Worm (Caenorhabditis elegans) whole organism, dauer: ENCODE data around the gene kin-36.

Source experiments
- unc-62 ChIP-seq: sonication (generic microtip); optimal IDR thresholded peaks from 2 replicates; lab custom pipeline; 2017; ENCODE audit warnings: missing biosample characterization, missing genetic modification reagents, missing genetic modification characterization

The kin-36 gene

DNA sequence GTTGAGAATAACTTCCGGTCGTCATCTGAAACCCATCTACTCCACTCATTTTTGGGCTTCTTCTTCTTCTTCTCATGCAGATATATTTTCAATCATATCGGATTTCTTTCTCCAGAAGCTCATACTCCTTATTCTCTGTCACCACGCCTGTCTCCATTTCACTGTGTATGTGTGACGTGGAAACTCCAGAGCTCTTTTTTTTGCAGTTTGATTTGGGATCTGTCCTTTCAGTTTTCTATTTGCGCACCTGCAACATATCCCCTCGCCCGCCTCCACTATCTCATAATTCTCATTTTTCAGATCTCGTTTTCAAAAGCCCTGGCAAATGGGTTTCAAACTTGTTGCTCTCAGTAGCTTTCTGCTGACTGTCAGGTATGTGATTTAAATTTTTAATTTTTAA lies at the start of gene kin-36:
TSS of gene kin-36 (plus strand) at position 301 of the 400 bp plus-strand sequence.
- TF ChIP-seq unc-62: no peak

DNA sequence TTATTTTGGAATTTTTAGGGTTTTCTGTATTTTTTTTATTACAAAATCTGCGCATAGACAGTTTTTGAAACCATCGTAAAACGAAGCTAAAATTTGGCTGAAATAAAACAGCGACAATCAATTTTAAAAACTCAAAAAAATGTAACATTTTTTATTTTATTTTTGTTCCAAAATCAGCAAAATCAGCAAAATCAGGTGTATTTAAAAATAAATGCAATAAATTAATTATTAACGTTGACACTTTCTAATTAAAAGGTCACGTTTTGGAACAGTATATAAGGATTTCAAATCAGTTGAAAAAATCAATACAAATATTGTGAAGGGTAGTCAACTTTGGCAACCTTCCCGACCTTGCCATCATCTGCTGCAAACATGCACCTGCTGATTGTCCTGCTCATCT lies 45.4 kb upstream of the kin-36 start, which contains the start of gene R105.1:
TSS of gene R105.1 (plus strand) at position 301 of the 400 bp plus-strand sequence.
- TF ChIP-seq unc-62: no peak

DNA sequence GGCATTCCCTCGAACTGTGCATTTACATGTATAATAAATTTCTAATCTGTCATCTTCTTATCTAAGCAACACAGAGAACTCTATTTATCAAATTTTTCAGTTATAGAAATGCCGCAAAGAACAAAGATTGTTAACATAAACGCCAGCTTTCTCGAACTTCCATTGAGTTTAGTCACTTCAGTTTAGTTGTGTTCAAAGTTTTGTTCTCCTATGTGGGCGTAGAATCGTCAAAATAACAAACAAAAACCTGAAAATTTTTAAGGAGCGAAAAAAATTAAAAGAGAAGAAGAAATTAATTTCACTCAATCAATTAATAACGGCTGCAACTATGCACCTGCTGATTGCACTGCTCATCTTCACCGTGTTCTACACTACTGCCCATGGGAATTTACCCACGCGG lies 42.8 kb upstream of the kin-36 start, which contains the start of gene R105.5:
TSS of gene R105.5 (plus strand) at position 301 of the 400 bp plus-strand sequence.
- TF ChIP-seq unc-62: no peak

DNA sequence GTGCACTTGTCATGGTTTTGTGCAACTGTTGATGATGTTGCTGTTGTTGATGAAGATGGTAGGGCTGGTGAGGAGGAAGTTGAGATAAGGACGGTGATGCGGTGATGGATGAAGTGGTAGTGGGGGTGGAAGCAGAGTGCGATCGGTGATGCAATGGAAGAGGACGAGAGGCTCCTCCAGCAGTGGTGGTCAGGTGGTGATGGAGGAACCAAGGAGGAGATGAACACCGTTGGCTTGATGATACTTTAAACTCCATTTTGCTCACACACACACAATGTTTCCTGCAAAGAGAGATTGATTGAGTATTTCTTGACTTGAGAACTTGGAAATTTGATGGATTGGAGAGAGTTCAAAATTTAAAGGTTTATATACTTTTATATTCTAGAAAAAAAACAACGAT lies 41.0 kb upstream of the kin-36 start, which contains the start of gene F19C7.8:
TSS of gene F19C7.8 (minus strand) at position 256 of the 400 bp plus-strand sequence.
- TF ChIP-seq unc-62: no peak

DNA sequence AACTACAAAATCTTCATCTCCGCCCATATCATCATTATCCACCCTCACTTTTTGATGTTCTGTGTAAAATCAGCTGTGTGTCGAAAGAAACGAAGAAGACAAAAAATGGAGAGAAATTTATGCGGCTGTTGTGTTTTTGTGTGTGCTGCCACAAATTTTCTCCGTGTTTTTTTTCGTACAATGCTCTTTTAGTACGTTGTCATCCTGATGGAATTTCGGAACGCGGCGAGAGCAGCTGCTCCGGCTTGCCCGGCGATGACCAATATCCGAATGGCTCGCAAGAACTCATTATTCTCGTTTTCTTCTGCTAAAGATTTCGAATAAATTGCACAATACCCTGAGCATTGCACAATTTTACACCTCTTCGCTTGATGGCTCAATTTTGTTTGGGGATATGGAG lies 39.5 kb upstream of the kin-36 start:
- no peak for TF ChIP-seq unc-62

DNA sequence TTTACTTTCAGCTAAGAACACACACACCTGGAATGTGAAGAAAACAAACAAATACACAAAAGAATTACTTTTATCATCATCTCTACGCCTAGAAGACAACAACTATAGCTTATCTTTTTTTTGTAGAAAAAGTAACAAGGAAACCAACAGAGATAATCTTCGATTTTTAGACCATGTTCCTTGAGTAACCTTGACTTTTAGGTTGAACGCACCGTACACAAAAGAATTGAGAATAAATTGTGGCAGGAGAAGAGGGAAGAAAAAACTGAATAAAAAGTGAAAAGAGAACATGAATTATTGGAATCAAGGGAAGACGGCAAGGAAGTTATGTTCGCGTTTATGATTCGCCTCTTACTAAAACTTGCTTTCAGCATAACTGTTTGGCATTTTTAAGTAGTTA lies 37.9 kb upstream of the kin-36 start:
- no peak for TF ChIP-seq unc-62

DNA sequence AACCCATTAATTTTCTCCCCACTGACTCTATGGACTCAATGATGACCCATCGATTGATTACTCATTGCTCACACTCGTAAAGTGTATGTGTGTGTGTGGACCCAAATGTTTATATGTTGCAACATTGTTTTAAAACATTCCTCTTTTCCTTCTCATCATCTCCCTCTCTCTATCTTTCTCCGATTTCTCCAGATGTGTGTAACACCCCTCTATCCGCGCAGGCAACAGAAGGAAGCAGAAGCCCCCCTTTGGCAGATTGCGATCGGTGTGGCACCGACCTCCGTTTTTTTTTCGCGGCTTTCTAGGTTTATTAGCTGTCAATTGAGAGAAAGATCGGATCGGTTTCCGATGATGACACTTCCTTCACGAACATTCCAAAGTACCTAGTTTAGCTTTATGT lies 35.2 kb upstream of the kin-36 start:
- TF ChIP-seq unc-62: no peak

DNA sequence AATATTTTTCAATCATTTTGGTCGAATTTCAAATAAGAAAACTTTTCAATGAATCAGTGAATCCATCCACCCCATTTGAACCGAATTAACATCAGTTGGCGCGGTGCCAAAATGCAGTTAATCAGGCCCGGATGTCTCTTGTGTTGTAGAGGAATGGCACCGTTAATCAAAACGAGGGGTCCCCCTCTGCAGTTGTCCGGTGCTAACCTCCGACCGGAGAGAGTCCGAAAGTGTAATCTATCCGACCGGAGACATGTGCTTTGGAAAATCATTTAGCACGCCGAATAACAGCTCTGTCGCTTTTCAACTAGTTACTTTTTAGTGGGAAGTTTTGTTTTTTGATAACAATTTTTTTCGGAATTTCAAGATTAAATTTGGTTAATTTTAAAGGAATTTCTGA lies 33.6 kb upstream of the kin-36 start:
- no peak for TF ChIP-seq unc-62

DNA sequence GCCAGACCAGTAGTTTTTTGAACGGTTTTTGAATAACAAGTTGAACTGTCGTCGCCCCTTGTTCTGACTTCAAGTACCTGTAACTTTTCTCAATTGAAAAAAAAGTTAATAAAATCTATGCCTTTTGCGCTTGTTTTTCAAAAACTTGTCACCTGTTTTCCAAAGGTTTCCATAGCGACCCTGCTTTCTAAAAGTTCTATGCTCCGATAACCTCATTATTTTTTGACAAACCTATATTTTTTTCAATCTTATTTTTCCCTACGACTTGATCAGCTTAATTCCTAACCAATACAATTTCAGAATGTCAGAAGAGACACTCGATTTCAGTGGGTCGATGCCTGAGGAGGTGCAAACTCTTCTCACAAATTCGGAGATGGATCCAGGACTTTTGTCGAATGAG lies 31.4 kb upstream of the kin-36 start, which contains the start of gene F29B9.8:
TSS of gene F29B9.8 (plus strand) at position 301 of the 400 bp plus-strand sequence.
- TF ChIP-seq unc-62: no peak

DNA sequence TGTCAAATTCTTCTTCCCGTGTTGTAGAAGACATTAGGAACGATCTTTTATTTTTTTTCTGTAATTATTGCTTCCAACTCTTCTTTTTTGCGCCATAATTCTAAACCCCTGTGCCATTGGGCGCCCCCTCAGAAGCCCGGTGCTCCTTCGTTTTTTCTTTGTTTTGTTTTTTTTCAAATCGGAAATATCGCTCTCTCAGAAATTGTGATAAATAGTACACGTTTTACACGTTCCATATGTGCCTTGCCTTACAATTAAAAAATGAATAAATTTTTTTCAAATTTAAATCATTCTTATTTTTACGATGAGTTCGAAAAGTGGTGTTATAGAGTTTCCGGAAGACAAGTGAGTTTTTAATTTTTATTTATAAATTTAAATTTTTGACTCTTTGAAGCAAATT lies 29.4 kb upstream of the kin-36 start, which contains the start of gene F29B9.7:
TSS of gene F29B9.7 (plus strand) at position 301 of the 400 bp plus-strand sequence.
- no peak for TF ChIP-seq unc-62

DNA sequence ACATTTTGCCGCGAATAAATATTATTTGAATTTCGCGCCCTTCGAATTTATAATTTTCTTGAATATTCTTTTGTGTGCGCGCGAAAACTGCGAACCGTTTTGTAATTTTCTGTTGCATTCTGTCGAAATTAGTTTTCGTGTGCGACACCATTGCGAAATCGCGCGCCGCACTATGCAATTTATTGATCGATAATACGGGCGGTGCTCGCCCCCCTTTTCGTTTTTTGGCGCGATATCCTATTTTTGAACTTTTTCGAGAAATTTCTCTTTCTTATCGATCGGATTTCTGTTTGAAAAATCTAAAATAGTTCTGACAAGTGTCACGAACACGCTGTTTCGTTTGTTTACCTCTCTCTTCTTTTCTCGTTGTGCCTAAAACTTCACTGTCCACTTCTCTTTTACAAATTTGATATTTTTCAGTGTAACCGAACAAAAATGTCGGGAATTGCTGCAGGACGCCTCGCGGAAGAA lies 28.2 kb upstream of the kin-36 start, which contains the start of gene ubc-9:
TSS of gene ubc-9 (plus strand) at position 421 of the 471 bp plus-strand sequence.
- TF ChIP-seq unc-62: no peak

DNA sequence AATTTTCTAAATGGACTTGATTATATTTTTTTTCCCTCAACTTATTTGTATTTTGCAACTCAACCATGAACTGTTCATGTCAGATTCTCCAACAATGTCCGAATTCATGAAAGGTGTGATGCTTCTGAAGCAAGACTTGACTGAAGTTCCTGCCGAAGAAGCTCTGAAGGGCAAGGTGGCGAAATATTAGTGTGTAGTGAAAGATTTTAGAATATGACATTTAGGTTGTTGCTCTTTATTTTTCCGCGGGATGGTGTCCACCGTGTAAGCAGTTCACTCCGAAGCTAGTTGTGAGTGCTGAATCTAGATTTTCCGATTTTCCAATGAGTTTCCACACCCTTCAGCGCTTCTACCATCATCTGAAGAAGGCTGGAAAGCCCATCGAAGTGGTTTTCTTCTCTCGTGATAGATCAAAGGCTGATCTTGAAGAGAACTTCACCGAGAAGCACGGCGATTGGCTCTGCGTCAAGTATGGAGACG lies 26.4 kb upstream of the kin-36 start, which contains the start of gene F29B9.5:
TSS of gene F29B9.5 (plus strand) at position 51 of the 480 bp plus-strand sequence.
- TF ChIP-seq unc-62: no peak

DNA sequence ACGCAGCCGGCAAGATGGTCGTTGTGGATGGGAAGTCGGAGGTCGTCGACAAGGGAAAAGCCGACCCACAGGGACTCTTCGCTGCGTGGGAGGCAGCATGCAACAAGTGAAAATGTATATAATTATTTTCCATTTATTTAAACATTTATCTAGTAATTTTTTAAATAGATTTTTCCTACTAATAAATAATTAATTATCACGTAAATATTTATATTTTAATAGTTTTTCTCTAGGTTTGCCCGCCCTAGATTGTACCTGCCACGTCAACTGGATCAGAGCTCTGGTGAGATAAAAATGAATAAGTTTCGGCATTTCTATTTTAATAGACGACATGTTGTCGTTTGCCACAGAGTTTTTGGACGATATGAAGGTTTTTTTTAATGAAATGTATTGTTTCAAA lies 25.9 kb upstream of the kin-36 start, which contains the start of gene psr-1:
TSS of gene psr-1 (plus strand) at position 301 of the 400 bp plus-strand sequence.
- no peak for TF ChIP-seq unc-62

DNA sequence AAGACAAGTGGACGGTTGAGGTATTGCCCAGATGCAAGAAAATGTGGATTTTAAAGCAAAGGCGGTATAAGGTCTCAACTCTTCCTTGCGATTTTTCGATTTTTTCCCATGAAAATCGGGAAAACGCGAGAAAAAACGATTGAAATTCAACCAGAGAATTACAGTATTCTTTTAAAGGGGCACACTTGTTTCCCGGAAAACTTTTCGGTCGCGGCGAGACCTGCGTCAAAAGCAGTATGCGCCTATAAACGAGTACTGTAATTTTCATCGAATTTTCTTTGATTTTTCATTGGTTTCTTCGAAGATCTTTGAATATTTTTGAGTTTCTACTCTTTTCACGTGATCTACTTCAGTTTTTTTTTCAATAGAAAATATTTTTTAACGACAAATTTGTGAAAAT lies 25.1 kb upstream of the kin-36 start:
- TF ChIP-seq unc-62: no peak

DNA sequence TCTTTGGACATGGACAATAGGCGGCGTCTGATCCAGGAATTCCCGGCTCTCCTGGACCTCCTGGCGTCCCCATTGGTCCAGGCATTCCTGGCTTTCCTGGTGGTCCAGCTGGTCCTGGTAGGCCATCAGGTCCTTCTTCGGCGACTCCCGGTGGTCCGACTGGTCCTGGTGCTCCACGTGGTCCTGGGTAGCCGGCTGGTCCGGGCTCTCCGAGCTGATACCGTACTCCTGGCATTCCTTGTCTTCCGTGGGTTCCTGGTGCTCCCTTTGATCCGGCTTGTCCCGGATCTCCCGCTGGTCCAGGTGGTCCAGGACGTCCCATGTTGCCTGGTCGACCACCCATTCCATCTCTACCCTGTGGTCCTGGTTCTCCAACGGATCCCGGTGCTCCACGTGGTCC lies 22.8 kb upstream of the kin-36 start:
- TF ChIP-seq unc-62: no peak

DNA sequence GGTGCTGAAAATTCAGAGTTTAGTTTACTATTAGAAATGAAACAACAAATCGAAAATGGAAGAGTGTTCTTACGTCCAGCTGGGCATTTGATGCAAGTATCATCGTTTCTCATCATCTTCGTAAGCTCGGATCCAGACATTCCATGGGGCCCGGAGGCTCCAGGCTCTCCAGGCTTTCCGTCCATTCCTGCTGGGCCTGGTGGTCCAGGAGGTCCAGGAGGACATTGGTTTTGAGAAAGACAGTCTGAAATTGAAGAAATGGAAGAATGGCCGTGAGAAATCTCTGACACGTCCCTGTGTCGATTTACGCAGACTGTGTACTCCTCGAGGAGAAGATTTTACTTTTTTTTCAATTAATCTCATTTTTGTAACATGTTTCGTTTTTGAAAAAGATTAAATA lies 22.4 kb upstream of the kin-36 start:
- no peak for TF ChIP-seq unc-62

DNA sequence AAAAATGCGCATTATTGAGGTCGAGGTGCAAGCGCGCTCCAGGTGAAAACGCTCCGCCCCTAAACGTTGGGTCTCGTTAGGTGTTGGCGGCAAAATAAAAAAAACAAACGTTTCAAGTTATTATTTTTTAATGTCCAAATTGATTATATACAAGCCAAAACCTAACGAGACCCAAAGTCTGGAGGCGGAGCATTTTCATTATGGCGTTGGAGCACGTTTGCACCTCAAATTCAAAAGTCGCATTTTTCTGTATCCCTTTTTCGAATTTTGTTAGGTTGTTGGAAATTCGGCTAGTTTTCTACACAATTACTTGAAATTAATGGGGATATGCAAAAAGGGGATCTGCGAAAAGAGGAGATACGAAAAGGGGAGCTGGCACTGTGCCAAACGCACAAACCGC lies 20.9 kb upstream of the kin-36 start, which contains the start of gene col-111:
TSS of gene col-111 (minus strand) at position 101 of the 400 bp plus-strand sequence.
- no peak for TF ChIP-seq unc-62

DNA sequence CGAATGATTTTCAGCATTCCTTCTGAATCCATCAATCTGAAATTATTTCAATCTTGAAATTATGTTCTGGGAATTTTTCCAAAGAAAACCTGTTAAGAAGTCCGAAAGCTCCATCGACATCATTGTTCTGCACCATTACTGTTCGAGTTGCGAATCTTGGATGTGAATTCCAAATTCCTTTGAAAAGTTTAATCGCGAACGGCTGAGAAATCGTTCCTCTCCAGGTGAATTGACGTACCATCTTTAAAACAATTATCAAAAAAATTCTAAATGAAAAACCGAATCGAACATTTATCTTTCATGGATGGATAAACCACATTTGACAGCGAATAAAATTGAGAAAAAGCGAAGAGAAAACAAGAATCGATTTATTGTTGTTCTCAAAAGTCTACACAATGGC lies 19.5 kb upstream of the kin-36 start, which contains the start of gene mrps-21:
TSS of gene mrps-21 (minus strand) at position 241 of the 400 bp plus-strand sequence.
- no peak for TF ChIP-seq unc-62
